Fruit fly (Drosophila melanogaster): ENCODE measurements around the gene CG2233.

dm6 chrX:8081427-8082185 lies 44.3 kb upstream of the CG2233 start, which contains the start of gene Ldsdh1:
- TF ChIP-seq Mad (GFP tag; optimal IDR thresholded peaks at IDR 0.05) (no peak), CG1602 (GFP tag; optimal IDR thresholded peaks at IDR 0.05) (no peak), knrl (GFP tag; IDR thresholded peaks at IDR 0.05; ENCODE audit: partially characterized antibody) (no peak), run (tag; optimal IDR thresholded peaks at IDR 0.05) (no peak), Fer2 (tag; optimal IDR thresholded peaks at IDR 0.05) (no peak), amos (GFP tag; IDR thresholded peaks at IDR 0.05; ENCODE audit: partially characterized antibody) (no peak), CG15073 (GFP tag; optimal IDR thresholded peaks at IDR 0.05) (no peak), Optix (GFP tag; IDR thresholded peaks at IDR 0.05) (no peak), Scr (GFP tag; IDR thresholded peaks at IDR 0.05; ENCODE audit: partially characterized antibody) (no peak), Dbx (GFP tag; IDR thresholded peaks at IDR 0.05) (no peak), CG6854 (GFP tag; optimal IDR thresholded peaks at IDR 0.05) (no peak), pan (optimal IDR thresholded peaks at IDR 0.05) (no peak), pan (GFP tag; optimal IDR thresholded peaks at IDR 0.05 in 1 of 2, IDR thresholded peaks at IDR 0.05 in 1 of 2) (no peak), tna (GFP tag; IDR thresholded peaks at IDR 0.05; ENCODE audit: partially characterized antibody) (no peak)

Measured in whole organism, embryonic.